Worm (Caenorhabditis elegans): ENCODE measurements around the gene R07B1.11.

- TF ChIP-seq F13H6.1 (tag; optimal IDR thresholded peaks at IDR 0.05) (no peak), npax-4 (tag; optimal IDR thresholded peaks at IDR 0.05) (no peak), dmd-4 (tag; optimal IDR thresholded peaks at IDR 0.05; ENCODE audit: borderline replicate concordance) (no peak), zip-5 (tag; optimal IDR thresholded peaks at IDR 0.05) (no peak), pqm-1 (tag; optimal IDR thresholded peaks at IDR 0.05) (no peak), ama-1 (optimal IDR thresholded peaks at IDR 0.05) (no peak), pag-3 (tag; optimal IDR thresholded peaks at IDR 0.05; ENCODE audit: borderline replicate concordance) (no peak)
These were observed 13.2 kb upstream of the R07B1.11 start for ce11 chrX:9843568-9843967.

Data from whole organism, late embryonic.